Worm (Caenorhabditis elegans) whole organism, L2 larva: Measurements from ENCODE around the gene F31F6.3.

Experiments used
- Y55F3AM.14 ChIP-seq: fragments of 200-800 bp; sonication (Bioruptor generic); optimal IDR thresholded peaks from 2 replicates; lab custom pipeline; 2018; ENCODE audit warnings: mild to moderate bottlenecking, missing genetic modification characterization, missing compliant biosample characterization
- aly-2 ChIP-seq: fragments of 150-350 bp; optimal IDR thresholded peaks from 2 replicates; lab custom pipeline; 2014; ENCODE audit warnings: missing biosample characterization, missing genetic modification characterization
- egl-27 ChIP-seq: sonication (generic microtip); optimal IDR thresholded peaks from 3 replicates; lab custom pipeline; 2017; ENCODE audit warnings: missing biosample characterization, missing genetic modification reagents, missing genetic modification characterization
- lin-11 ChIP-seq: fragments of 150-350 bp; sonication (generic microtip); optimal IDR thresholded peaks from 2 replicates; lab custom pipeline; 2014; ENCODE audit warnings: missing biosample characterization, missing genetic modification characterization, inconsistent platforms, mixed read lengths
- unc-62 ChIP-seq: fragments of 150-350 bp; optimal IDR thresholded peaks from 2 replicates; lab custom pipeline; 2014; ENCODE audit warnings: missing biosample characterization, missing genetic modification reagents, missing genetic modification characterization
- zag-1 ChIP-seq: fragments of 150-350 bp; optimal IDR thresholded peaks from 2 replicates; lab custom pipeline; 2014; ENCODE audit warnings: missing biosample characterization, missing genetic modification characterization
- ztf-11 ChIP-seq: sonication (generic microtip); optimal IDR thresholded peaks from 2 replicates; lab custom pipeline; 2017; ENCODE audit warnings: missing biosample characterization, missing genetic modification characterization
- ztf-4 ChIP-seq: fragments of 150-350 bp; optimal IDR thresholded peaks from 2 replicates; lab custom pipeline; 2014; ENCODE audit warnings: missing biosample characterization, missing genetic modification characterization

ce11 chrX:14842846-14843369 is 29.8 kb downstream of the F31F6.3 start:
- TF ChIP-seq unc-62 = no peak
- no peak for TF ChIP-seq zag-1 (tag; lab: Kevin White, UChicago)
- TF ChIP-seq lin-11 = no peak
- TF ChIP-seq egl-27 (tag; lab: Kevin White, UChicago) = no peak
- TF ChIP-seq Y55F3AM.14 (GFP tag; lab: Kevin White, UChicago) = no peak
- no peak for TF ChIP-seq aly-2
- TF ChIP-seq ztf-11 = no peak
- no peak for TF ChIP-seq ztf-4 (tag; lab: Kevin White, UChicago)
